Worm (Caenorhabditis elegans) whole organism, L2 larva: ENCODE measurements around the gene F36F12.2.

Source experiments
- C34F6.9 ChIP-seq: fragments of 150-350 bp; optimal IDR thresholded peaks from 2 replicates; lab custom pipeline; 2014; ENCODE audit warnings: missing biosample characterization, missing genetic modification characterization
- ama-1 ChIP-seq: fragments of 150-350 bp; optimal IDR thresholded peaks from 2 replicates; lab custom pipeline; 2018; ENCODE audit warnings: inconsistent platforms
- fos-1 ChIP-seq: fragments of 150-350 bp; optimal IDR thresholded peaks from 2 replicates; lab custom pipeline; 2014; ENCODE audit warnings: missing biosample characterization, missing genetic modification characterization
- lin-11 ChIP-seq: fragments of 150-350 bp; sonication (generic microtip); optimal IDR thresholded peaks from 2 replicates; lab custom pipeline; 2014; ENCODE audit warnings: missing biosample characterization, missing genetic modification characterization, inconsistent platforms, mixed read lengths
- lin-13 ChIP-seq: fragments of 150-350 bp; optimal IDR thresholded peaks from 2 replicates; lab custom pipeline; 2014; ENCODE audit warnings: missing biosample characterization, missing genetic modification reagents, missing genetic modification characterization
- lin-39 ChIP-seq: fragments of 150-350 bp; optimal IDR thresholded peaks from 2 replicates; lab custom pipeline; 2014; ENCODE audit warnings: missing biosample characterization, missing genetic modification reagents, missing genetic modification characterization
- nhr-12 ChIP-seq: fragments of 150-350 bp; optimal IDR thresholded peaks from 2 replicates; lab custom pipeline; 2014; ENCODE audit warnings: missing biosample characterization, missing genetic modification characterization
- nhr-237 ChIP-seq: fragments of 150-350 bp; optimal IDR thresholded peaks from 2 replicates; lab custom pipeline; 2014; ENCODE audit warnings: missing biosample characterization, missing genetic modification characterization
- nhr-77 ChIP-seq: fragments of 150-350 bp; optimal IDR thresholded peaks from 2 replicates; lab custom pipeline; 2014; ENCODE audit warnings: missing biosample characterization, missing genetic modification characterization
- snpc-4 ChIP-seq: fragments of 150-350 bp; optimal IDR thresholded peaks from 2 replicates; lab custom pipeline; 2014; ENCODE audit warnings: missing biosample characterization, missing genetic modification characterization
- unc-62 ChIP-seq: fragments of 150-350 bp; optimal IDR thresholded peaks from 2 replicates; lab custom pipeline; 2014; ENCODE audit warnings: missing biosample characterization, missing genetic modification reagents, missing genetic modification characterization
- ztf-11 ChIP-seq: sonication (generic microtip); optimal IDR thresholded peaks from 2 replicates; lab custom pipeline; 2017; ENCODE audit warnings: missing biosample characterization, missing genetic modification characterization

DNA sequence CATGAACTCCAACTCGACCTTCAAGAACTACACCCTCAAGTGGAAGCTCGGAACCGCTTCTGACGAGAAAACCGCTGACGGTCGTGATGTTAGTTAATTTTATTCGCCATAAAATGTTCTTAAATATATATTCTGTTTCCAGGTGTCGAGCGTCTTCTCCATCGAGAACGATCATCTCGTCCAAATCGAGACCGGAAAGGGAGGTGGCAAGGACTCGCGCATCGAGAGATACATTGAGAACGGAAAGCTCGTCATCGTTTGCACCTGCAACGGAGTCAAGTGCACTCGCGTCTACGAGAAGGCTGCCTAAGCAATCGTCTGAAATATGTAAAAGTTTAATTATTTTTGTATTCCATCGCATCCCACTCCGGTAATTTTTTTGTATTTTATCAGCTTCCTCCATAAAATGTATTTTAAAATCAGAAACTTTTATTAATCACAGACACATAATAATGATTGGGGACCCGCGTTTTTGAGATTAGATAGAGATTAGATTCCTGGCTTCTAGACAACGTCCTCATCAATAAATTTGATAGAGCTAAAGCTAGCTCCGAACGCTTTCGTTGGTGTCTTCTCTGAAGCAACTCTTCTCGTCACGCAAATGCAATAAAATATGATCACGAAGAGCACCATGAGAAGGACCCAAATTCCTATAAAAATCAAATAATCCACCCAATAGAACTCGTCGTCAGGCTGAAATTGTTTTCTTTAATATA lies 26.2 kb downstream of the F36F12.2 start:
- no peak for TF ChIP-seq lin-39 (tag; lab: Kevin White, UChicago)
- no peak for TF ChIP-seq ama-1
- TF ChIP-seq nhr-237 (tag; lab: Kevin White, UChicago), result no peak
- TF ChIP-seq unc-62, result no peak
- no peak for TF ChIP-seq lin-11 (tag; lab: Kevin White, UChicago)
- no peak for TF ChIP-seq snpc-4 (tag; lab: Kevin White, UChicago)
- no peak for TF ChIP-seq nhr-12 (tag; lab: Kevin White, UChicago)
- TF ChIP-seq C34F6.9 (tag; lab: Kevin White, UChicago), result no peak
- TF ChIP-seq nhr-77 (tag; lab: Kevin White, UChicago), result no peak
- TF ChIP-seq ztf-11 (tag; lab: Kevin White, UChicago), result no peak
- no peak for TF ChIP-seq fos-1 (tag; lab: Kevin White, UChicago)
- TF ChIP-seq lin-13, result no peak
